Fruit fly (Drosophila melanogaster) S2 (cell line): Measurements from ENCODE around the gene Jig.

Experiments used
- CG8478 ChIP-seq: fragments of >200 bp; optimal IDR thresholded peaks from 2 replicates; lab custom pipeline; 2018
- CTCF ChIP-seq, 2 experiments: fragments of >200 bp; optimal IDR thresholded peaks; 2 replicates each; lab custom pipeline; 2018

dm6 chr3R:14520749-14521148 is 40.0 kb upstream of the Jig start, which contains the start of gene Cyp313a1:
- TF ChIP-seq CG8478 (lab: Kevin White, UChicago) (no peak), CTCF (optimal IDR thresholded peaks at IDR 0.05; lab: Kevin White, UChicago) (no peak)
